Fruit fly (Drosophila melanogaster) whole organism, pupa: ENCODE measurements around the gene Noa36.

ENCODE experiments used
- CG12605 ChIP-seq: fragments of 200-800 bp; sonication (Bioruptor generic); IDR thresholded peaks from 2 replicates; pipeline ENCODE4 v1.3.6; 2022; ENCODE audit warnings: missing biosample characterization, missing genetic modification characterization
- CG15710 ChIP-seq: fragments of 200-800 bp; sonication (Bioruptor generic); optimal IDR thresholded peaks from 2 replicates; lab custom pipeline; 2018; ENCODE audit warnings: missing biosample characterization, mild to moderate bottlenecking, missing genetic modification characterization, moderate library complexity
- CG17806 ChIP-seq: fragments of 200-800 bp; sonication (Bioruptor generic); optimal IDR thresholded peaks from 2 replicates; lab custom pipeline; 2018; ENCODE audit warnings: missing biosample characterization, mild to moderate bottlenecking, missing genetic modification characterization, moderate library complexity
- CG32121 ChIP-seq: fragments of 200-800 bp; sonication (Bioruptor generic); IDR thresholded peaks from 2 replicates; pipeline ENCODE4 v1.3.6; 2022; ENCODE audit warnings: missing biosample characterization, missing genetic modification characterization
- CG4496 ChIP-seq: fragments of 200-800 bp; sonication (Bioruptor generic); IDR thresholded peaks from 3 replicates; pipeline ENCODE4 v1.3.6; 2022; ENCODE audit warnings: missing biosample characterization, missing genetic modification characterization
- CG8159 ChIP-seq: fragments of 200-800 bp; sonication (Bioruptor generic); optimal IDR thresholded peaks from 3 replicates; lab custom pipeline; 2018; ENCODE audit warnings: missing biosample characterization, mild to moderate bottlenecking, missing genetic modification characterization, moderate library complexity
- CG8301 ChIP-seq: fragments of 200-800 bp; sonication (Bioruptor generic); optimal IDR thresholded peaks from 2 replicates; lab custom pipeline; 2018; ENCODE audit warnings: missing biosample characterization, mild to moderate bottlenecking, missing genetic modification characterization
- CG9948 ChIP-seq: fragments of 200-800 bp; sonication (Bioruptor generic); optimal IDR thresholded peaks from 2 replicates; lab custom pipeline; 2018; ENCODE audit warnings: missing biosample characterization, mild to moderate bottlenecking, missing genetic modification characterization, moderate library complexity
- D1 ChIP-seq: fragments of 200-800 bp; sonication (Bioruptor generic); optimal IDR thresholded peaks from 2 replicates; lab custom pipeline; 2018; ENCODE audit warnings: missing biosample characterization, mild to moderate bottlenecking, missing genetic modification characterization, moderate library complexity
- EcR ChIP-seq: fragments of 200-800 bp; sonication (Bioruptor generic); optimal IDR thresholded peaks from 3 replicates; lab custom pipeline; 2019; ENCODE audit warnings: missing biosample characterization, missing genetic modification characterization, mild to moderate bottlenecking, moderate library complexity, missing genetic modification reagents
- Pif1A ChIP-seq: fragments of 200-800 bp; sonication (Bioruptor generic); optimal IDR thresholded peaks from 3 replicates; lab custom pipeline; 2016; ENCODE audit warnings: missing biosample characterization, missing genetic modification characterization
- Pif1B ChIP-seq: fragments of 200-800 bp; sonication (Bioruptor generic); optimal IDR thresholded peaks from 3 replicates; lab custom pipeline; 2016; ENCODE audit warnings: missing biosample characterization, missing genetic modification characterization
- rn ChIP-seq: fragments of 200-800 bp; sonication (Bioruptor generic); IDR thresholded peaks from 2 replicates; pipeline ENCODE4 v1.3.6; 2022; ENCODE audit warnings: missing biosample characterization, missing genetic modification characterization

DNA sequence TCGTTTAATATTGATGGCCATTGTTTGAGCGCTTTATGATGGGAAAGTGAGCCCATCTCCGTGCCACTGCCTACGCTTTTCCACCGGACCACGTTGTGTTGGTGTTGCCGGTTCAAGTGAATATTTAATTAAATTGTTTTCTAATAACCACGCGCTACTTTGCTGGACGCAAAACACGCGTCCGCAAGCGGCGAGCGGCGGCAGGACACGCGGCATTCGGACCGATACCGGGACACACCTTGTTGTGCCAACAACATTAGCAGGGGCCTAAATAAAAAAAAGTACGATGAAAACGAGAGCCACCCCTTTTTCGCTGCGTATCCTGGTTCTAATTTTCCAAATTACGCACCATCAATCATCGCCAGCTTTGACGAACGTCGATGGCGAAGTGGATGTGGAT lies 3.2 kb downstream of the Noa36 start:
- TF ChIP-seq rn (GFP tag; lab: Robert Waterston, UW) (no peak), CG4496 (no peak), Pif1B (no peak), CG9948 (tag; lab: Kevin White, UChicago) (no peak), Pif1A (no peak), EcR (GFP tag; lab: Kevin White, UChicago) (no peak), CG8159 (tag; lab: Kevin White, UChicago) (no peak), CG32121 (GFP tag; lab: Robert Waterston, UW) (no peak), CG12605 (GFP tag; lab: Robert Waterston, UW) (no peak), D1 (tag; lab: Kevin White, UChicago) (no peak), CG8301 (no peak), CG17806 (no peak), CG15710 (tag; lab: Kevin White, UChicago) (no peak)
